Fruit fly (Drosophila melanogaster) whole organism, pupa: ENCODE measurements around the gene CG7300.

Experiments
- CG12605 ChIP-seq: fragments of 200-800 bp; sonication (Bioruptor generic); IDR thresholded peaks from 2 replicates; pipeline ENCODE4 v1.3.6; 2022; ENCODE audit warnings: missing biosample characterization, missing genetic modification characterization
- CG15710 ChIP-seq: fragments of 200-800 bp; sonication (Bioruptor generic); optimal IDR thresholded peaks from 2 replicates; lab custom pipeline; 2018; ENCODE audit warnings: missing biosample characterization, mild to moderate bottlenecking, missing genetic modification characterization, moderate library complexity
- CG34367 ChIP-seq: fragments of 200-800 bp; sonication (Bioruptor generic); optimal IDR thresholded peaks from 2 replicates; lab custom pipeline; 2018; ENCODE audit warnings: missing biosample characterization, mild to moderate bottlenecking, missing genetic modification characterization
- CG4496 ChIP-seq: fragments of 200-800 bp; sonication (Bioruptor generic); IDR thresholded peaks from 3 replicates; pipeline ENCODE4 v1.3.6; 2022; ENCODE audit warnings: missing biosample characterization, missing genetic modification characterization
- CG9948 ChIP-seq: fragments of 200-800 bp; sonication (Bioruptor generic); optimal IDR thresholded peaks from 2 replicates; lab custom pipeline; 2018; ENCODE audit warnings: missing biosample characterization, mild to moderate bottlenecking, missing genetic modification characterization, moderate library complexity
- D1 ChIP-seq: fragments of 200-800 bp; sonication (Bioruptor generic); optimal IDR thresholded peaks from 2 replicates; lab custom pipeline; 2018; ENCODE audit warnings: missing biosample characterization, mild to moderate bottlenecking, missing genetic modification characterization, moderate library complexity
- Pif1B ChIP-seq: fragments of 200-800 bp; sonication (Bioruptor generic); optimal IDR thresholded peaks from 3 replicates; lab custom pipeline; 2016; ENCODE audit warnings: missing biosample characterization, missing genetic modification characterization
- Snoo ChIP-seq: fragments of 200-800 bp; sonication (Bioruptor generic); optimal IDR thresholded peaks from 3 replicates; lab custom pipeline; 2017; ENCODE audit warnings: missing biosample characterization, mild to moderate bottlenecking, missing genetic modification characterization, inconsistent platforms
- fd96Ca ChIP-seq: fragments of 200-800 bp; sonication (Bioruptor generic); IDR thresholded peaks from 3 replicates; pipeline ENCODE4 v1.3.6; 2022; ENCODE audit warnings: missing biosample characterization, missing genetic modification characterization

dm6 chr2L:10693018-10693417 lies 4.8 kb downstream of the CG7300 start:
- TF ChIP-seq D1 (tag; lab: Kevin White, UChicago) (no peak), Snoo (tag; lab: Kevin White, UChicago) (no peak), CG12605 (no peak), CG4496 (GFP tag; lab: Robert Waterston, UW) (no peak), CG15710 (tag; lab: Kevin White, UChicago) (no peak), fd96Ca (GFP tag; lab: Robert Waterston, UW) (no peak), Pif1B (no peak), CG9948 (tag; lab: Kevin White, UChicago) (no peak), CG34367 (tag; lab: Kevin White, UChicago) (no peak)
